Fruit fly (Drosophila melanogaster): Measurements from ENCODE around the gene CG14860.
A peak's percentile ranks its signal among the peaks of the same experiment; 100 is the strongest.

The CG14860 gene

dm6 chr3R:14875274-14875964, 19.2 kb upstream of the CG14860 start, which contains the start of gene btsz (continued):
- TF ChIP-seq Myb (GFP tag; optimal IDR thresholded peaks at IDR 0.05) (no peak), gem (tag; optimal IDR thresholded peaks at IDR 0.05) (peak; percentile 67), CG8359 (GFP tag; optimal IDR thresholded peaks at IDR 0.05; ENCODE audit: borderline replicate concordance) (no peak), CG4820 (GFP tag; optimal IDR thresholded peaks at IDR 0.05) (peak; percentile 15), CG11695 (GFP tag; IDR thresholded peaks at IDR 0.05) (0 out of 3 replicates have a peak, but pooled peaks have one; percentile 7), CG10462 (GFP tag; optimal IDR thresholded peaks at IDR 0.05) (no peak), crp (GFP tag; optimal IDR thresholded peaks at IDR 0.05) (no peak), CG2120 (GFP tag; optimal IDR thresholded peaks at IDR 0.05) (peak; percentile 70), CG13296 (GFP tag; optimal IDR thresholded peaks at IDR 0.05) (peak; percentile 64), onecut (GFP tag; IDR thresholded peaks at IDR 0.05) (no peak), NK7.1 (GFP tag; optimal IDR thresholded peaks at IDR 0.05) (no peak), Lpt (GFP tag; optimal IDR thresholded peaks at IDR 0.05) (no peak), da (GFP tag; optimal IDR thresholded peaks at IDR 0.05) (no peak), Asciz (GFP tag; optimal IDR thresholded peaks at IDR 0.05) (no peak), vnd (GFP tag; IDR thresholded peaks at IDR 0.05; ENCODE audit: partially characterized antibody) (no peak), gfzf (GFP tag; optimal IDR thresholded peaks at IDR 0.05) (no peak), GATAe (GFP tag; conservative IDR thresholded peaks at IDR 0.05) (no peak), slou (GFP tag; optimal IDR thresholded peaks at IDR 0.05) (no peak), Gug (GFP tag; IDR thresholded peaks at IDR 0.05) (no peak), CG11398 (GFP tag; optimal IDR thresholded peaks at IDR 0.05) (no peak), Dfd (GFP tag; optimal IDR thresholded peaks at IDR 0.05) (no peak), Mad (GFP tag; optimal IDR thresholded peaks at IDR 0.05) (no peak), CG11723 (GFP tag; optimal IDR thresholded peaks at IDR 0.05) (no peak), grau (tag; optimal IDR thresholded peaks at IDR 0.05) (peak; percentile 62), Hey (tag; optimal IDR thresholded peaks at IDR 0.05) (no peak), H15 (GFP tag; IDR thresholded peaks at IDR 0.05) (no peak), Hr51 (GFP tag; optimal IDR thresholded peaks at IDR 0.05) (peak in 1 of 2 experiments; percentile 60), NfI (GFP tag; optimal IDR thresholded peaks at IDR 0.05) (peak; percentile 14), Dip3 (GFP tag; optimal IDR thresholded peaks at IDR 0.05) (peak; percentile 17), sens (GFP tag) (peak; percentile 53), Hsf (GFP tag; optimal IDR thresholded peaks at IDR 0.05) (peak; percentile 15), dm (GFP tag; optimal IDR thresholded peaks at IDR 0.05) (no peak), Max (GFP tag; optimal IDR thresholded peaks at IDR 0.05) (peak; percentile 12), ind (GFP tag; optimal IDR thresholded peaks at IDR 0.05) (peak; percentile 44), crol (GFP tag; IDR thresholded peaks at IDR 0.05) (no peak), ftz-f1 (GFP tag; optimal IDR thresholded peaks at IDR 0.05) (no peak), gro (GFP tag; optimal IDR thresholded peaks at IDR 0.05) (no peak), CG14965 (GFP tag; optimal IDR thresholded peaks at IDR 0.05; ENCODE audit: borderline replicate concordance) (no peak), CG4730 (GFP tag; IDR thresholded peaks at IDR 0.05) (no peak), E2f1 (GFP tag; IDR thresholded peaks at IDR 0.05) (no peak), CG11247 (GFP tag; IDR thresholded peaks at IDR 0.05) (no peak), az2 (GFP tag; optimal IDR thresholded peaks at IDR 0.05) (no peak), CG1792 (GFP tag; optimal IDR thresholded peaks at IDR 0.05) (no peak), HHEX (GFP tag; optimal IDR thresholded peaks at IDR 0.05) (peak; percentile 55), CG18599 (GFP tag; optimal IDR thresholded peaks at IDR 0.05) (peak; percentile 78), abd-A (tag; optimal IDR thresholded peaks at IDR 0.05) (peak; percentile 32), NFAT (GFP tag; IDR thresholded peaks at IDR 0.05) (no peak), Antp (GFP tag; optimal IDR thresholded peaks at IDR 0.05) (no peak), sd (tag; optimal IDR thresholded peaks at IDR 0.05) (peak; percentile 6), sug (tag; optimal IDR thresholded peaks at IDR 0.05) (peak; percentile 58), chn (GFP tag; optimal IDR thresholded peaks at IDR 0.05) (no peak)

Measured in whole organism, embryonic.